Worm (Caenorhabditis elegans) whole organism, L4 larva: ENCODE measurements around the gene srw-32.

Experiments
- D1046.2 ChIP-seq: fragments of 200-800 bp; sonication (Bioruptor generic); IDR thresholded peaks from 2 replicates; pipeline ENCODE4 v1.3.6; 2022; ENCODE audit warnings: missing genetic modification characterization, missing compliant biosample characterization
- F10B5.3 ChIP-seq: sonication (generic microtip); optimal IDR thresholded peaks from 2 replicates; lab custom pipeline; 2016; ENCODE audit warnings: mild to moderate bottlenecking, missing genetic modification characterization, missing compliant biosample characterization
- F26F4.8 ChIP-seq: fragments of 200-800 bp; sonication (Bioruptor generic); conservative IDR thresholded peaks from 2 replicates; pipeline ENCODE4 v1.3.6; 2022; ENCODE audit warnings: missing genetic modification characterization, missing compliant biosample characterization
- R02D3.7 ChIP-seq: fragments of 150-350 bp; sonication (generic microtip); optimal IDR thresholded peaks from 3 replicates; lab custom pipeline; 2014; ENCODE audit warnings: missing biosample characterization, missing genetic modification characterization
- Y105C5A.15 ChIP-seq: fragments of 200-800 bp; sonication (Bioruptor generic); IDR thresholded peaks from 2 replicates; pipeline ENCODE4 v1.3.6; 2022; ENCODE audit warnings: missing genetic modification characterization, missing compliant biosample characterization
- ZK337.2 ChIP-seq: fragments of 200-800 bp; sonication (Bioruptor generic); IDR thresholded peaks from 2 replicates; pipeline ENCODE4 v1.3.6; 2022; ENCODE audit warnings: missing genetic modification reagents, missing genetic modification characterization, missing compliant biosample characterization
- aha-1 ChIP-seq: fragments of 150-350 bp; peaks from one replicate; lab custom pipeline; 2014; ENCODE audit warnings: missing biosample characterization, missing genetic modification characterization
- aly-2 ChIP-seq: sonication (generic microtip); optimal IDR thresholded peaks from 2 replicates; lab custom pipeline; 2018; ENCODE audit warnings: missing biosample characterization, missing genetic modification characterization
- ama-1 ChIP-seq: fragments of 150-350 bp; optimal IDR thresholded peaks from 2 replicates; lab custom pipeline; 2014; ENCODE audit warnings: inconsistent platforms, mixed read lengths
- attf-4 ChIP-seq: sonication (generic microtip); optimal IDR thresholded peaks from 3 replicates; lab custom pipeline; 2017; ENCODE audit warnings: missing biosample characterization, missing genetic modification characterization
- daf-19 ChIP-seq: fragments of 200-800 bp; sonication (Bioruptor generic); conservative IDR thresholded peaks from 2 replicates; pipeline ENCODE4 v1.3.6; 2022; ENCODE audit warnings: missing genetic modification characterization, missing compliant biosample characterization
- dmd-6 ChIP-seq: fragments of 200-800 bp; sonication (Bioruptor generic); IDR thresholded peaks from 2 replicates; pipeline ENCODE4 v1.3.6; 2022; ENCODE audit warnings: missing genetic modification reagents, missing genetic modification characterization, missing compliant biosample characterization
- dmd-8 ChIP-seq: fragments of 200-800 bp; sonication (Bioruptor generic); IDR thresholded peaks from 2 replicates; pipeline ENCODE4 v1.3.6; 2022; ENCODE audit warnings: missing genetic modification characterization, missing compliant biosample characterization
- dpl-1 ChIP-seq: fragments of 150-350 bp; optimal IDR thresholded peaks from 2 replicates; lab custom pipeline; 2014; ENCODE audit warnings: missing biosample characterization, missing genetic modification reagents, missing genetic modification characterization
- dve-1 ChIP-seq: sonication (generic microtip); optimal IDR thresholded peaks from 2 replicates; lab custom pipeline; 2017; ENCODE audit warnings: antibody characterized with exemption, mild to moderate bottlenecking, missing genetic modification characterization, missing compliant biosample characterization; ENCODE audit not compliant: insufficient read depth
- lin-1 ChIP-seq: fragments of 200-800 bp; sonication (Bioruptor generic); IDR thresholded peaks from 2 replicates; pipeline ENCODE4 v1.3.6; 2022; ENCODE audit warnings: missing genetic modification reagents, missing genetic modification characterization, missing compliant biosample characterization
- lin-15B ChIP-seq: fragments of 150-350 bp; sonication (generic microtip); optimal IDR thresholded peaks from 3 replicates; lab custom pipeline; 2014; ENCODE audit warnings: missing biosample characterization, missing genetic modification characterization
- lin-39 ChIP-seq: fragments of 150-350 bp; optimal IDR thresholded peaks from 2 replicates; lab custom pipeline; 2014; ENCODE audit warnings: missing biosample characterization, missing genetic modification reagents, missing genetic modification characterization
- lir-3 ChIP-seq: sonication (generic microtip); optimal IDR thresholded peaks from 2 replicates; lab custom pipeline; 2016; ENCODE audit warnings: mild to moderate bottlenecking, missing genetic modification characterization, missing compliant biosample characterization
- madf-5 ChIP-seq, 2 experiments: fragments of 200-800 bp; sonication (Bioruptor generic); IDR thresholded peaks; 2 replicates each; pipeline ENCODE4 v1.3.6; 2022; ENCODE audit warnings: missing compliant biosample characterization in 2 of 2, missing genetic modification characterization in 2 of 2
- madf-9 ChIP-seq: fragments of 200-800 bp; sonication (Bioruptor generic); conservative IDR thresholded peaks from 2 replicates; pipeline ENCODE4 v1.3.6; 2022; ENCODE audit warnings: missing genetic modification reagents, missing genetic modification characterization, missing compliant biosample characterization
- mdt-29 ChIP-seq: fragments of 200-800 bp; sonication (Bioruptor generic); IDR thresholded peaks from 2 replicates; pipeline ENCODE4 v1.3.6; 2022; ENCODE audit warnings: missing genetic modification reagents, missing genetic modification characterization, missing compliant biosample characterization
- mep-1 ChIP-seq: fragments of 150-350 bp; sonication (generic microtip); optimal IDR thresholded peaks from 3 replicates; lab custom pipeline; 2014; ENCODE audit warnings: missing biosample characterization, missing genetic modification characterization
- mes-2 ChIP-seq: sonication (generic microtip); optimal IDR thresholded peaks from 2 replicates; lab custom pipeline; 2016; ENCODE audit warnings: missing genotype, mild to moderate bottlenecking, missing genetic modification characterization, missing compliant biosample characterization; ENCODE audit not compliant: poor library complexity, severe bottlenecking
- mxl-2 ChIP-seq: fragments of 200-800 bp; sonication (Bioruptor generic); conservative IDR thresholded peaks from 2 replicates; pipeline ENCODE4 v1.3.6; 2022; ENCODE audit warnings: missing genetic modification reagents, missing genetic modification characterization, missing compliant biosample characterization
- mxl-3 ChIP-seq: fragments of 200-800 bp; sonication (Bioruptor generic); optimal IDR thresholded peaks from 2 replicates; lab custom pipeline; 2018; ENCODE audit warnings: mild to moderate bottlenecking, missing genetic modification characterization, missing compliant biosample characterization
- nhr-11 ChIP-seq: fragments of 150-350 bp; optimal IDR thresholded peaks from 2 replicates; lab custom pipeline; 2014; ENCODE audit warnings: missing biosample characterization, missing genetic modification characterization
- nhr-41 ChIP-seq: fragments of 200-800 bp; sonication (Bioruptor generic); IDR thresholded peaks from 2 replicates; pipeline ENCODE4 v1.3.6; 2022; ENCODE audit warnings: missing genetic modification reagents, missing genetic modification characterization, missing compliant biosample characterization
- nhr-6 ChIP-seq: fragments of 150-350 bp; optimal IDR thresholded peaks from 2 replicates; lab custom pipeline; 2014; ENCODE audit warnings: missing biosample characterization, missing genetic modification characterization
- php-3 ChIP-seq: fragments of 200-800 bp; sonication (Bioruptor generic); IDR thresholded peaks from 2 replicates; pipeline ENCODE4 v1.3.6; 2022; ENCODE audit warnings: missing genetic modification reagents, missing genetic modification characterization, missing compliant biosample characterization
- set-16 ChIP-seq: fragments of 200-800 bp; sonication (Bioruptor generic); IDR thresholded peaks from 2 replicates; pipeline ENCODE4 v1.3.6; 2022; ENCODE audit warnings: missing genetic modification reagents, missing genetic modification characterization, missing compliant biosample characterization
- skn-1 ChIP-seq: fragments of 150-350 bp; optimal IDR thresholded peaks from 2 replicates; lab custom pipeline; 2014; ENCODE audit warnings: missing biosample characterization, missing genetic modification characterization
- snpc-4 ChIP-seq: fragments of 150-350 bp; optimal IDR thresholded peaks from 2 replicates; lab custom pipeline; 2014; ENCODE audit warnings: missing biosample characterization, missing genetic modification characterization
- tag-97 ChIP-seq: fragments of 200-800 bp; sonication (Bioruptor generic); IDR thresholded peaks from 2 replicates; pipeline ENCODE4 v1.3.6; 2022; ENCODE audit warnings: missing genetic modification characterization, missing compliant biosample characterization
- unc-130 ChIP-seq: sonication (generic microtip); optimal IDR thresholded peaks from 2 replicates; lab custom pipeline; 2016; ENCODE audit warnings: missing genetic modification reagents, missing genetic modification characterization, missing compliant biosample characterization
- zag-1 ChIP-seq: fragments of 150-350 bp; optimal IDR thresholded peaks from 2 replicates; lab custom pipeline; 2014; ENCODE audit warnings: missing biosample characterization, missing genetic modification characterization
- zip-2 ChIP-seq: fragments of 150-350 bp; optimal IDR thresholded peaks from 2 replicates; lab custom pipeline; 2014; ENCODE audit warnings: missing biosample characterization, missing genetic modification characterization

The srw-32 gene

ce11 chrV:17467881-17468280 is 40.7 kb upstream of the srw-32 start:
- TF ChIP-seq dmd-8 (GFP tag; lab: Robert Waterston, UW) (no peak), madf-9 (no peak), nhr-11 (tag; lab: Kevin White, UChicago) (no peak), aly-2 (tag; lab: Kevin White, UChicago) (no peak), F10B5.3 (tag; lab: Kevin White, UChicago) (no peak), dmd-6 (GFP tag; lab: Robert Waterston, UW) (no peak), set-16 (peak; percentile 76), mdt-29 (GFP tag; lab: Robert Waterston, UW) (no peak)
- TF ChIP-seq, all 104 proteins: peak for 1

- TF ChIP-seq lir-3 (tag; lab: Kevin White, UChicago) (no peak), attf-4 (no peak), zip-2 (tag; lab: Kevin White, UChicago) (no peak), nhr-11 (tag; lab: Kevin White, UChicago) (no peak), F26F4.8 (GFP tag; lab: Robert Waterston, UW) (no peak), mep-1 (tag; lab: Kevin White, UChicago) (no peak), lin-15B (tag; lab: Kevin White, UChicago) (no peak), Y105C5A.15 (no peak), skn-1 (no peak), lin-39 (tag; lab: Kevin White, UChicago) (no peak)
Measured at ce11 chrV:17469180-17469579, 39.4 kb upstream of the srw-32 start, which contains the start of gene F20E11.17. Gene F20E11.17, minus strand, starts transcription at chrV:17469280.

- TF ChIP-seq zag-1: no peak
- TF ChIP-seq R02D3.7 (tag; lab: Kevin White, UChicago): no peak
- TF ChIP-seq F10B5.3 (tag; lab: Kevin White, UChicago): no peak
- no peak for TF ChIP-seq nhr-6
- TF ChIP-seq aha-1: no peak
- no peak for TF ChIP-seq dpl-1 (GFP tag; lab: Kevin White, UChicago)
- no peak for TF ChIP-seq snpc-4 (tag; lab: Kevin White, UChicago)
- TF ChIP-seq nhr-41 (GFP tag; lab: Robert Waterston, UW): no peak
- no peak for TF ChIP-seq ama-1 (lab: Kevin White, UChicago)
- TF ChIP-seq lin-39 (tag; lab: Kevin White, UChicago): no peak
- no peak for TF ChIP-seq daf-19
- TF ChIP-seq lin-1: no peak
- no peak for TF ChIP-seq mxl-2 (GFP tag; lab: Robert Waterston, UW)
- TF ChIP-seq, all 104 proteins: peak for 0
Measured at ce11 chrV:17471564-17471963, 37.0 kb upstream of the srw-32 start, which contains the start of gene srh-235. Gene srh-235, minus strand, starts transcription at chrV:17471664.

- TF ChIP-seq aly-2 (tag; lab: Kevin White, UChicago) (no peak), aha-1 (no peak), tag-97 (no peak), snpc-4 (tag; lab: Kevin White, UChicago) (no peak), dmd-6 (GFP tag; lab: Robert Waterston, UW) (no peak), D1046.2 (GFP tag; lab: Robert Waterston, UW) (no peak), unc-130 (GFP tag; lab: Kevin White, UChicago) (no peak), php-3 (no peak), madf-5 (GFP tag; IDR thresholded peaks at IDR 0.05; lab: Robert Waterston, UW) (no peak), mep-1 (tag; lab: Kevin White, UChicago) (no peak), mes-2 (tag; lab: Kevin White, UChicago) (no peak), dve-1 (tag; lab: Kevin White, UChicago) (no peak), mxl-3 (no peak), ZK337.2 (GFP tag; lab: Robert Waterston, UW) (no peak)
Measured at ce11 chrV:17473699-17474098, 34.9 kb upstream of the srw-32 start, which contains the start of gene srh-123. Gene srh-123, plus strand, starts transcription at chrV:17473999.
